Fruit fly (Drosophila melanogaster) whole organism, embryonic: ENCODE data around the gene hyd.

Source experiments
- Abd-B ChIP-seq: fragments of 200-800 bp; sonication (Bioruptor generic); optimal IDR thresholded peaks from 2 replicates; lab custom pipeline; 2018; ENCODE audit warnings: missing biosample characterization, mild to moderate bottlenecking, missing genetic modification characterization, moderate library complexity
- Atf6 ChIP-seq: fragments of 200-800 bp; sonication (Bioruptor generic); IDR thresholded peaks from 2 replicates; pipeline ENCODE4 v1.3.6; 2022; ENCODE audit warnings: missing biosample characterization, missing genetic modification characterization
- C15 ChIP-seq: fragments of 200-800 bp; sonication (Bioruptor generic); IDR thresholded peaks from 3 replicates; pipeline ENCODE4 v1.3.6; 2022; ENCODE audit warnings: missing biosample characterization, missing genetic modification characterization
- CG11504 ChIP-seq: fragments of 200-800 bp; sonication (Bioruptor generic); optimal IDR thresholded peaks from 3 replicates; lab custom pipeline; 2019; ENCODE audit warnings: missing biosample characterization, mild to moderate bottlenecking, missing genetic modification characterization, moderate library complexity
- CG12391 ChIP-seq: fragments of 200-800 bp; sonication (Bioruptor generic); optimal IDR thresholded peaks from 3 replicates; lab custom pipeline; 2018; ENCODE audit warnings: missing biosample characterization, mild to moderate bottlenecking, missing genetic modification characterization, moderate library complexity
- CG15514 ChIP-seq: fragments of 200-800 bp; sonication (Bioruptor generic); optimal IDR thresholded peaks from 3 replicates; lab custom pipeline; 2017; ENCODE audit warnings: missing biosample characterization, missing genetic modification characterization, mild to moderate bottlenecking, moderate library complexity, missing genetic modification reagents
- CG17829 ChIP-seq: fragments of 200-800 bp; optimal IDR thresholded peaks from 2 replicates; lab custom pipeline; 2019; ENCODE audit warnings: missing biosample characterization, mild to moderate bottlenecking, missing genetic modification characterization, moderate library complexity
- CG1792 ChIP-seq: fragments of 200-800 bp; sonication (Bioruptor generic); optimal IDR thresholded peaks from 2 replicates; lab custom pipeline; 2016; ENCODE audit warnings: missing biosample characterization, missing genetic modification characterization
- CG3065 ChIP-seq: fragments of 200-800 bp; sonication (Bioruptor generic); optimal IDR thresholded peaks from 2 replicates; lab custom pipeline; 2016; ENCODE audit warnings: missing biosample characterization, missing genetic modification characterization
- CG32767 ChIP-seq: fragments of 200-800 bp; sonication (Bioruptor generic); IDR thresholded peaks from 2 replicates; pipeline ENCODE4 v1.3.6; 2022; ENCODE audit warnings: missing biosample characterization, missing genetic modification characterization
- CG33213 ChIP-seq: fragments of 200-800 bp; sonication (Bioruptor generic); optimal IDR thresholded peaks from 3 replicates; lab custom pipeline; 2016; ENCODE audit warnings: missing biosample characterization, missing genetic modification characterization
- CG34422 ChIP-seq: fragments of 200-800 bp; sonication (Bioruptor generic); IDR thresholded peaks from 3 replicates; pipeline ENCODE4 v1.3.6; 2022; ENCODE audit warnings: missing biosample characterization, missing genetic modification characterization
- CG3995 ChIP-seq: fragments of 200-800 bp; sonication (Bioruptor generic); optimal IDR thresholded peaks from 3 replicates; lab custom pipeline; 2016; ENCODE audit warnings: missing biosample characterization, missing genetic modification characterization
- CG42726 ChIP-seq: fragments of 200-800 bp; sonication (Bioruptor generic); IDR thresholded peaks from 2 replicates; pipeline ENCODE4 v1.3.6; 2022; ENCODE audit warnings: missing biosample characterization, missing genetic modification characterization; ENCODE audit not compliant: partially characterized antibody
- CG4282 ChIP-seq: fragments of 200-800 bp; sonication (Bioruptor generic); optimal IDR thresholded peaks from 2 replicates; lab custom pipeline; 2016; ENCODE audit warnings: missing biosample characterization, missing genetic modification characterization
- CG43689 ChIP-seq: fragments of 200-800 bp; sonication (Bioruptor generic); IDR thresholded peaks from 2 replicates; pipeline ENCODE4 v1.3.6; 2022; ENCODE audit warnings: missing biosample characterization, missing genetic modification characterization
- CG7786 ChIP-seq: fragments of 200-800 bp; sonication (Bioruptor generic); optimal IDR thresholded peaks from 2 replicates; lab custom pipeline; 2016; ENCODE audit warnings: missing biosample characterization, missing genetic modification characterization
- CG8478 ChIP-seq: fragments of >200 bp; optimal IDR thresholded peaks from 2 replicates; lab custom pipeline; 2018
- CG8924 ChIP-seq: fragments of 200-800 bp; optimal IDR thresholded peaks from 3 replicates; lab custom pipeline; 2019; ENCODE audit warnings: missing biosample characterization, mild to moderate bottlenecking, missing genetic modification characterization, moderate library complexity
- Dip2 ChIP-seq: fragments of 200-800 bp; sonication (Bioruptor generic); IDR thresholded peaks from 2 replicates; pipeline ENCODE4 v1.3.6; 2022; ENCODE audit warnings: missing biosample characterization, missing genetic modification characterization
- Dip3 ChIP-seq: fragments of 200-800 bp; sonication (Bioruptor generic); optimal IDR thresholded peaks from 3 replicates; lab custom pipeline; 2016; ENCODE audit warnings: missing biosample characterization, missing genetic modification characterization
- E2f1 ChIP-seq: fragments of 200-800 bp; sonication (Bioruptor generic); IDR thresholded peaks from 2 replicates; pipeline ENCODE4 v1.3.6; 2022; ENCODE audit warnings: missing biosample characterization, missing genetic modification characterization
- Gsc ChIP-seq: fragments of 200-800 bp; sonication (Bioruptor generic); IDR thresholded peaks from 2 replicates; pipeline ENCODE4 v1.3.6; 2022; ENCODE audit warnings: missing biosample characterization, missing genetic modification characterization
- HLH3B ChIP-seq: fragments of 200-800 bp; sonication (Bioruptor generic); IDR thresholded peaks from 2 replicates; pipeline ENCODE4 v1.3.6; 2022; ENCODE audit warnings: missing biosample characterization, missing genetic modification characterization
- MBD-R2 ChIP-seq: fragments of 200-800 bp; sonication (Bioruptor generic); IDR thresholded peaks from 2 replicates; pipeline ENCODE4 v1.3.6; 2022; ENCODE audit warnings: missing biosample characterization, missing genetic modification characterization
- Mrtf ChIP-seq: fragments of 200-800 bp; sonication (Bioruptor generic); IDR thresholded peaks from 3 replicates; pipeline ENCODE4 v1.3.6; 2022; ENCODE audit warnings: missing biosample characterization, missing genetic modification characterization
- Optix ChIP-seq: fragments of 200-800 bp; sonication (Bioruptor generic); IDR thresholded peaks from 3 replicates; pipeline ENCODE4 v1.3.6; 2022; ENCODE audit warnings: missing biosample characterization, missing genetic modification characterization
- Trl ChIP-seq, 3 experiments: fragments of >200 bp in 2 of 3; fragments of 200-800 bp in 1 of 3; sonication (Bioruptor generic) in 1 of 3; optimal IDR thresholded peaks; 2 replicates in 1 of 3; 3 replicates in 2 of 3; lab custom pipeline; 2016 to 2017; ENCODE audit warnings: missing biosample characterization in 1 of 3, missing genetic modification characterization in 1 of 3
- ash1 ChIP-seq: fragments of 200-800 bp; sonication (Bioruptor generic); optimal IDR thresholded peaks from 2 replicates; lab custom pipeline; 2018; ENCODE audit warnings: missing biosample characterization, mild to moderate bottlenecking, missing genetic modification characterization
- br ChIP-seq: fragments of >200 bp; optimal IDR thresholded peaks from 2 replicates; lab custom pipeline; 2017
- bsh ChIP-seq, 2 experiments: fragments of 200-800 bp; sonication (Bioruptor generic); optimal IDR thresholded peaks; 2 replicates each; lab custom pipeline; 2017 to 2018; ENCODE audit warnings: mild to moderate bottlenecking in 2 of 2, missing biosample characterization in 2 of 2, missing genetic modification characterization in 2 of 2, moderate library complexity in 1 of 2
- cg ChIP-seq: fragments of 200-800 bp; sonication (Bioruptor generic); optimal IDR thresholded peaks from 3 replicates; lab custom pipeline; 2019; ENCODE audit warnings: missing biosample characterization, mild to moderate bottlenecking, missing genetic modification characterization, moderate library complexity
- ci ChIP-seq: fragments of 200-800 bp; sonication (Bioruptor generic); IDR thresholded peaks from 3 replicates; pipeline ENCODE4 v1.3.6; 2022; ENCODE audit warnings: missing biosample characterization, missing genetic modification characterization
- da ChIP-seq: fragments of 200-800 bp; sonication (Bioruptor generic); optimal IDR thresholded peaks from 2 replicates; lab custom pipeline; 2016; ENCODE audit warnings: missing biosample characterization, missing genetic modification characterization
- fd3F ChIP-seq: fragments of 200-800 bp; sonication (Bioruptor generic); optimal IDR thresholded peaks from 2 replicates; lab custom pipeline; 2018; ENCODE audit warnings: missing biosample characterization, mild to moderate bottlenecking, missing genetic modification characterization, moderate library complexity
- gem ChIP-seq: fragments of 200-800 bp; sonication (Bioruptor generic); optimal IDR thresholded peaks from 2 replicates; lab custom pipeline; 2019; ENCODE audit warnings: missing biosample characterization, mild to moderate bottlenecking, missing genetic modification characterization, moderate library complexity
- gfzf ChIP-seq: fragments of 200-800 bp; sonication (Bioruptor generic); optimal IDR thresholded peaks from 2 replicates; lab custom pipeline; 2016; ENCODE audit warnings: missing biosample characterization, mild to moderate bottlenecking, missing genetic modification characterization, moderate library complexity
- ind ChIP-seq: fragments of 200-800 bp; sonication (Bioruptor generic); optimal IDR thresholded peaks from 3 replicates; lab custom pipeline; 2016; ENCODE audit warnings: missing biosample characterization, missing genetic modification characterization
- jigr1 ChIP-seq: fragments of 200-800 bp; sonication (Bioruptor generic); IDR thresholded peaks from 3 replicates; pipeline ENCODE4 v1.3.6; 2022; ENCODE audit warnings: missing biosample characterization, missing genetic modification characterization
- klu ChIP-seq: fragments of 200-800 bp; sonication (Bioruptor generic); IDR thresholded peaks from 2 replicates; pipeline ENCODE4 v1.3.6; 2022; ENCODE audit warnings: missing biosample characterization, missing genetic modification characterization
- knrl ChIP-seq: fragments of 200-800 bp; sonication (Bioruptor generic); IDR thresholded peaks from 3 replicates; pipeline ENCODE4 v1.3.6; 2022; ENCODE audit warnings: missing biosample characterization, missing genetic modification characterization; ENCODE audit not compliant: partially characterized antibody
- lab ChIP-seq: fragments of 200-800 bp; sonication (Bioruptor generic); optimal IDR thresholded peaks from 3 replicates; lab custom pipeline; 2017; ENCODE audit warnings: missing biosample characterization, missing genetic modification characterization, mild to moderate bottlenecking, moderate library complexity, missing genetic modification reagents
- lola ChIP-seq, 3 experiments: fragments of >200 bp in 2 of 3; fragments of 200-800 bp in 1 of 3; sonication (Bioruptor generic) in 1 of 3; optimal IDR thresholded peaks; 2 replicates each; lab custom pipeline; 2017 to 2019; ENCODE audit warnings: missing biosample characterization in 3 of 3, missing genetic modification characterization in 3 of 3, mild to moderate bottlenecking in 1 of 3, moderate library complexity in 1 of 3
- luna ChIP-seq: fragments of 200-800 bp; sonication (Bioruptor generic); optimal IDR thresholded peaks from 2 replicates; lab custom pipeline; 2016; ENCODE audit warnings: missing biosample characterization, missing genetic modification characterization
- mam ChIP-seq: fragments of 200-800 bp; sonication (Bioruptor generic); optimal IDR thresholded peaks from 3 replicates; lab custom pipeline; 2016; ENCODE audit warnings: missing biosample characterization, missing genetic modification characterization
- p53 ChIP-seq: fragments of 200-800 bp; sonication (Bioruptor generic); optimal IDR thresholded peaks from 2 replicates; lab custom pipeline; 2016; ENCODE audit warnings: missing biosample characterization, missing genetic modification characterization
- run ChIP-seq: fragments of 200-800 bp; sonication (Bioruptor generic); optimal IDR thresholded peaks from 3 replicates; lab custom pipeline; 2018; ENCODE audit warnings: missing biosample characterization, mild to moderate bottlenecking, missing genetic modification characterization
- sisA ChIP-seq: fragments of 200-800 bp; sonication (Bioruptor generic); IDR thresholded peaks from 2 replicates; pipeline ENCODE4 v1.3.6; 2022; ENCODE audit warnings: missing biosample characterization, missing genetic modification characterization
- stwl ChIP-seq: fragments of 200-800 bp; sonication (Bioruptor generic); optimal IDR thresholded peaks from 3 replicates; lab custom pipeline; 2018; ENCODE audit warnings: missing biosample characterization, mild to moderate bottlenecking, missing genetic modification characterization, moderate library complexity
- trem ChIP-seq: fragments of 200-800 bp; optimal IDR thresholded peaks from 3 replicates; lab custom pipeline; 2019; ENCODE audit warnings: missing biosample characterization, mild to moderate bottlenecking, missing genetic modification characterization, moderate library complexity
- unpg ChIP-seq: fragments of 200-800 bp; sonication (Bioruptor generic); optimal IDR thresholded peaks from 3 replicates; lab custom pipeline; 2018; ENCODE audit warnings: missing biosample characterization, mild to moderate bottlenecking, missing genetic modification characterization, moderate library complexity
- zf30C ChIP-seq: fragments of 200-800 bp; sonication (Bioruptor generic); optimal IDR thresholded peaks from 3 replicates; lab custom pipeline; 2018; ENCODE audit warnings: missing biosample characterization, mild to moderate bottlenecking, missing genetic modification characterization

Gene hyd

DNA sequence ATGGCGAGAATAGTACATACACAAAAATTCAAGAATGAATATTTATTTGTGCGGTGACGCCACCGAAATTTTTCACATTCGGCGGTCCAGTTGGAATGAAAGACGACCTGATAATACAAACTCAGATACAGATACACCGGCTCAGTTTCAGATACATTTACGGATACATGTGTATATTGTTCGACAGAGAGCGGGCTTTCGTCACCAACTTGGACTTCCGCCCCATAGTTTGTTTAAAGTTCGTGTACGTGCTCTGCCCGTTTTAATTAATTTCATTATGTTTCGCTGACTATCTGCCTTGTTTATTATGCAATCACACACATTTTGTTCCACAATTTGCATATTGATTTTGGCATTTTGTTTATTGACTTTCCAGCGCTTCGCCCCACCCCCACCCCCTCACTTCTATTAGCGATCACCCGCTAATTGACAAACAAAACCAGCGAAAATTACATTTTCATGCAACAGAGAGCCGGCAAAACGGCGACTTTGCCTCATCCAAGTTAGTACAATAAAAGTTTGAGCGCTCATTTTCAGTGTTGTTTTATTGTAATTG, 24.2 kb downstream of the hyd start (continued):
- no peak for TF ChIP-seq CG4282 (GFP tag; lab: Kevin White, UChicago)
- no peak for TF ChIP-seq da (GFP tag; lab: Kevin White, UChicago)
- peak; percentile 35 for TF ChIP-seq unpg
- TF ChIP-seq CG3995 (GFP tag; lab: Kevin White, UChicago): no peak
- TF ChIP-seq jigr1 (GFP tag; lab: Robert Waterston, UW): no peak
- no peak for TF ChIP-seq Mrtf (GFP tag; lab: Robert Waterston, UW)
- TF ChIP-seq gfzf (GFP tag; lab: Kevin White, UChicago): no peak
- TF ChIP-seq Dip2: no peak
- TF ChIP-seq sisA (GFP tag; lab: Robert Waterston, UW): no peak
- TF ChIP-seq ind (GFP tag; lab: Kevin White, UChicago): no peak
- TF ChIP-seq Optix (GFP tag; lab: Robert Waterston, UW): no peak
- TF ChIP-seq MBD-R2 (GFP tag; lab: Robert Waterston, UW): no peak
- TF ChIP-seq CG32767: no peak
- no peak for TF ChIP-seq lola (GFP tag; optimal IDR thresholded peaks at IDR 0.05; lab: Kevin White, UChicago)
- no peak for TF ChIP-seq Gsc (GFP tag; lab: Robert Waterston, UW)
- TF ChIP-seq Abd-B (GFP tag; lab: Kevin White, UChicago): no peak
- peak; percentile 51 for TF ChIP-seq fd3F (GFP tag; lab: Kevin White, UChicago)
- TF ChIP-seq E2f1 (GFP tag; lab: Robert Waterston, UW): no peak
- TF ChIP-seq CG3065: no peak
- TF ChIP-seq bsh (GFP tag; optimal IDR thresholded peaks at IDR 0.05; lab: Kevin White, UChicago): no peak
- TF ChIP-seq CG8924: no peak
- TF ChIP-seq CG1792: peak; percentile 27
- TF ChIP-seq br (lab: Kevin White, UChicago): no peak
- peak; percentile 34 for TF ChIP-seq luna (GFP tag; lab: Kevin White, UChicago)
- no peak for TF ChIP-seq Trl (optimal IDR thresholded peaks at IDR 0.05; lab: Kevin White, UChicago)
- peak; percentile 1 for TF ChIP-seq Trl (GFP tag; optimal IDR thresholded peaks at IDR 0.05; lab: Kevin White, UChicago)
- peak; percentile 36 for TF ChIP-seq gem (tag; lab: Kevin White, UChicago)
- no peak for TF ChIP-seq Atf6 (GFP tag; lab: Robert Waterston, UW)
- peak; percentile 57 for TF ChIP-seq lab (GFP tag; lab: Kevin White, UChicago)
- no peak for TF ChIP-seq ash1
- no peak for TF ChIP-seq CG8478 (lab: Kevin White, UChicago)
- no peak for TF ChIP-seq CG12391 (tag; lab: Kevin White, UChicago)
- TF ChIP-seq klu (GFP tag; lab: Robert Waterston, UW): no peak
- no peak for TF ChIP-seq p53 (GFP tag; lab: Kevin White, UChicago)
- peak; percentile 30 for TF ChIP-seq CG15514 (GFP tag; lab: Kevin White, UChicago)
- no peak for TF ChIP-seq CG42726 (GFP tag; lab: Robert Waterston, UW)
- TF ChIP-seq Dip3 (GFP tag; lab: Kevin White, UChicago): peak; percentile 15
- no peak for TF ChIP-seq knrl (GFP tag; lab: Robert Waterston, UW)
- no peak for TF ChIP-seq trem (tag; lab: Kevin White, UChicago)
- no peak for TF ChIP-seq zf30C (GFP tag; lab: Kevin White, UChicago)
- peak; percentile 16 for TF ChIP-seq CG7786
- no peak for TF ChIP-seq ci (GFP tag; lab: Robert Waterston, UW)
- no peak for TF ChIP-seq C15
- peak; percentile 21 for TF ChIP-seq mam
- no peak for TF ChIP-seq run (tag; lab: Kevin White, UChicago)
- TF ChIP-seq cg (GFP tag; lab: Kevin White, UChicago): no peak
- TF ChIP-seq CG43689 (GFP tag; lab: Robert Waterston, UW): no peak
- no peak for TF ChIP-seq CG11504 (tag; lab: Kevin White, UChicago)
- TF ChIP-seq stwl (tag; lab: Kevin White, UChicago): no peak
- no peak for TF ChIP-seq CG33213 (GFP tag; lab: Kevin White, UChicago)
- no peak for TF ChIP-seq HLH3B (GFP tag; lab: Robert Waterston, UW)
- TF ChIP-seq CG17829: no peak
- no peak for TF ChIP-seq CG34422 (GFP tag; lab: Robert Waterston, UW)
